Fruit fly (Drosophila melanogaster) whole organism, embryonic: Measurements from ENCODE around the gene SLC5A11.

Experiments used
- Atf-2 ChIP-seq: fragments of 200-800 bp; sonication (Bioruptor generic); optimal IDR thresholded peaks from 2 replicates; lab custom pipeline; 2016; ENCODE audit warnings: missing biosample characterization, missing genetic modification characterization
- Atf3 ChIP-seq: fragments of 200-800 bp; sonication (Bioruptor generic); optimal IDR thresholded peaks from 3 replicates; lab custom pipeline; 2016; ENCODE audit warnings: missing biosample characterization, missing genetic modification characterization
- CG10267 ChIP-seq: fragments of 200-800 bp; sonication (Bioruptor generic); optimal IDR thresholded peaks from 2 replicates; lab custom pipeline; 2018; ENCODE audit warnings: missing biosample characterization, mild to moderate bottlenecking, missing genetic modification characterization, moderate library complexity
- CG10654 ChIP-seq: fragments of 200-800 bp; sonication (Bioruptor generic); optimal IDR thresholded peaks from 2 replicates; lab custom pipeline; 2016; ENCODE audit warnings: missing biosample characterization, missing genetic modification characterization
- CG11696 ChIP-seq: fragments of 200-800 bp; sonication (Bioruptor generic); IDR thresholded peaks from 2 replicates; pipeline ENCODE4 v1.3.6; 2022; ENCODE audit warnings: missing biosample characterization, missing genetic modification characterization
- CG12769 ChIP-seq: fragments of 200-800 bp; sonication (Bioruptor generic); optimal IDR thresholded peaks from 2 replicates; lab custom pipeline; 2019; ENCODE audit warnings: missing biosample characterization, mild to moderate bottlenecking, missing genetic modification characterization, moderate library complexity
- CG15011 ChIP-seq: fragments of 200-800 bp; sonication (Bioruptor generic); optimal IDR thresholded peaks from 3 replicates; lab custom pipeline; 2018; ENCODE audit warnings: missing biosample characterization, mild to moderate bottlenecking, missing genetic modification characterization
- CG15073 ChIP-seq: fragments of 200-800 bp; sonication (Bioruptor generic); optimal IDR thresholded peaks from 2 replicates; lab custom pipeline; 2016; ENCODE audit warnings: missing biosample characterization, missing genetic modification characterization
- CG15269 ChIP-seq: fragments of 200-800 bp; sonication (Bioruptor generic); optimal IDR thresholded peaks from 2 replicates; lab custom pipeline; 2018; ENCODE audit warnings: missing biosample characterization, mild to moderate bottlenecking, missing genetic modification characterization, moderate library complexity
- CG1529 ChIP-seq: fragments of 200-800 bp; sonication (Bioruptor generic); optimal IDR thresholded peaks from 3 replicates; lab custom pipeline; 2018; ENCODE audit warnings: missing biosample characterization, missing genetic modification characterization
- CG17568 ChIP-seq: fragments of 200-800 bp; sonication (Bioruptor generic); optimal IDR thresholded peaks from 2 replicates; lab custom pipeline; 2018; ENCODE audit warnings: missing biosample characterization, mild to moderate bottlenecking, missing genetic modification characterization, moderate library complexity
- CG17912 ChIP-seq: fragments of 200-800 bp; sonication (Bioruptor generic); optimal IDR thresholded peaks from 2 replicates; lab custom pipeline; 2018; ENCODE audit warnings: missing biosample characterization, mild to moderate bottlenecking, missing genetic modification characterization
- CG2712 ChIP-seq: fragments of 200-800 bp; optimal IDR thresholded peaks from 3 replicates; lab custom pipeline; 2019; ENCODE audit warnings: missing biosample characterization, mild to moderate bottlenecking, missing genetic modification characterization, moderate library complexity
- CG31224 ChIP-seq: fragments of 200-800 bp; sonication (Bioruptor generic); IDR thresholded peaks from 2 replicates; pipeline ENCODE4 v1.3.6; 2022; ENCODE audit warnings: missing biosample characterization, missing genetic modification characterization
- CG31441 ChIP-seq: fragments of 200-800 bp; sonication (Bioruptor generic); IDR thresholded peaks from 2 replicates; pipeline ENCODE4 v1.3.6; 2022; ENCODE audit warnings: missing biosample characterization, missing genetic modification characterization
- CG7271 ChIP-seq: fragments of 200-800 bp; sonication (Bioruptor generic); optimal IDR thresholded peaks from 2 replicates; lab custom pipeline; 2018; ENCODE audit warnings: missing biosample characterization, mild to moderate bottlenecking, missing genetic modification characterization, moderate library complexity
- CG8388 ChIP-seq: fragments of 200-800 bp; sonication (Bioruptor generic); optimal IDR thresholded peaks from 2 replicates; lab custom pipeline; 2019; ENCODE audit warnings: missing biosample characterization, mild to moderate bottlenecking, missing genetic modification characterization, moderate library complexity
- D ChIP-seq, 2 experiments: fragments of 200-800 bp in 1 of 2; fragments of >200 bp in 1 of 2; sonication (Bioruptor generic) in 1 of 2; optimal IDR thresholded peaks; 2 replicates in 1 of 2; 3 replicates in 1 of 2; lab custom pipeline; 2017; ENCODE audit warnings: mild to moderate bottlenecking in 1 of 2, missing biosample characterization in 1 of 2, missing genetic modification characterization in 1 of 2, missing genetic modification reagents in 1 of 2
- Dfd ChIP-seq, 2 experiments: fragments of >200 bp; optimal IDR thresholded peaks; 2 replicates each; lab custom pipeline; 2017; ENCODE audit warnings: missing biosample characterization in 2 of 2, missing genetic modification characterization in 2 of 2
- Dll ChIP-seq: fragments of 200-800 bp; sonication (Bioruptor generic); IDR thresholded peaks from 4 replicates; pipeline ENCODE4 v1.3.6; 2022; ENCODE audit warnings: missing biosample characterization, missing genetic modification characterization; ENCODE audit not compliant: partially characterized antibody
- HHEX ChIP-seq: fragments of 200-800 bp; sonication (Bioruptor generic); optimal IDR thresholded peaks from 3 replicates; lab custom pipeline; 2017; ENCODE audit warnings: missing biosample characterization, mild to moderate bottlenecking, missing genetic modification characterization, missing genetic modification reagents
- Hsf ChIP-seq: fragments of 200-800 bp; sonication (Bioruptor generic); optimal IDR thresholded peaks from 3 replicates; lab custom pipeline; 2016; ENCODE audit warnings: missing biosample characterization, missing genetic modification characterization
- MTF-1 ChIP-seq: fragments of 200-800 bp; sonication (Bioruptor generic); optimal IDR thresholded peaks from 2 replicates; lab custom pipeline; 2018; ENCODE audit warnings: missing biosample characterization, mild to moderate bottlenecking, missing genetic modification characterization, borderline replicate concordance
- Med ChIP-seq: fragments of 200-800 bp; sonication (Bioruptor generic); peaks from one replicate; lab custom pipeline; 2016; ENCODE audit warnings: missing biosample characterization, missing genetic modification characterization, mild to moderate bottlenecking, inconsistent platforms, moderate library complexity
- Mes4 ChIP-seq: fragments of 200-800 bp; sonication (Bioruptor generic); optimal IDR thresholded peaks from 2 replicates; lab custom pipeline; 2016; ENCODE audit warnings: missing biosample characterization, missing genetic modification characterization
- NFAT ChIP-seq: fragments of 200-800 bp; sonication (Bioruptor generic); IDR thresholded peaks from 2 replicates; pipeline ENCODE4 v1.3.6; 2022; ENCODE audit warnings: missing biosample characterization, missing genetic modification characterization
- ab ChIP-seq: fragments of 200-800 bp; sonication (Bioruptor generic); optimal IDR thresholded peaks from 2 replicates; lab custom pipeline; 2016; ENCODE audit warnings: missing biosample characterization, missing genetic modification characterization
- ac ChIP-seq: fragments of 200-800 bp; sonication (Bioruptor generic); optimal IDR thresholded peaks from 3 replicates; lab custom pipeline; 2017; ENCODE audit warnings: missing biosample characterization, mild to moderate bottlenecking, missing genetic modification characterization
- al ChIP-seq: fragments of 200-800 bp; sonication (Bioruptor generic); IDR thresholded peaks from 2 replicates; pipeline ENCODE4 v1.3.6; 2022; ENCODE audit warnings: missing biosample characterization, missing genetic modification characterization
- ap ChIP-seq: fragments of 200-800 bp; sonication (Bioruptor generic); IDR thresholded peaks from 2 replicates; pipeline ENCODE4 v1.3.6; 2022; ENCODE audit warnings: missing biosample characterization, missing genetic modification characterization
- ash1 ChIP-seq: fragments of 200-800 bp; sonication (Bioruptor generic); optimal IDR thresholded peaks from 2 replicates; lab custom pipeline; 2018; ENCODE audit warnings: missing biosample characterization, mild to moderate bottlenecking, missing genetic modification characterization
- bcd ChIP-seq: fragments of 200-800 bp; sonication (Bioruptor generic); optimal IDR thresholded peaks from 2 replicates; lab custom pipeline; 2017; ENCODE audit warnings: missing biosample characterization, mild to moderate bottlenecking, missing genetic modification characterization
- chn ChIP-seq: fragments of 200-800 bp; sonication (Bioruptor generic); optimal IDR thresholded peaks from 2 replicates; lab custom pipeline; 2016; ENCODE audit warnings: missing biosample characterization, missing genetic modification characterization
- croc ChIP-seq: fragments of 200-800 bp; sonication (Bioruptor generic); conservative IDR thresholded peaks from 3 replicates; pipeline ENCODE4 v1.3.6; 2022; ENCODE audit warnings: missing biosample characterization, missing genetic modification characterization
- danr ChIP-seq: fragments of 200-800 bp; sonication (Bioruptor generic); IDR thresholded peaks from 2 replicates; pipeline ENCODE4 v1.3.6; 2022; ENCODE audit warnings: missing biosample characterization, missing genetic modification characterization
- dpn ChIP-seq, 2 experiments: fragments of 200-800 bp; sonication (Bioruptor generic); optimal IDR thresholded peaks; 3 replicates each; lab custom pipeline; 2016; ENCODE audit warnings: missing biosample characterization in 2 of 2, missing genetic modification characterization in 2 of 2
- emc ChIP-seq: fragments of 200-800 bp; sonication (Bioruptor generic); optimal IDR thresholded peaks from 2 replicates; lab custom pipeline; 2016; ENCODE audit warnings: missing biosample characterization, missing genetic modification characterization
- gcm ChIP-seq: fragments of 200-800 bp; sonication (Bioruptor generic); optimal IDR thresholded peaks from 2 replicates; lab custom pipeline; 2019; ENCODE audit warnings: missing biosample characterization, mild to moderate bottlenecking, missing genetic modification characterization, moderate library complexity
- ind ChIP-seq: fragments of 200-800 bp; sonication (Bioruptor generic); optimal IDR thresholded peaks from 3 replicates; lab custom pipeline; 2016; ENCODE audit warnings: missing biosample characterization, missing genetic modification characterization
- insv ChIP-seq, 2 experiments: fragments of 200-800 bp; sonication (Bioruptor generic); optimal IDR thresholded peaks; 3 replicates each; lab custom pipeline; 2016 to 2018; ENCODE audit warnings: missing biosample characterization in 2 of 2, missing genetic modification characterization in 2 of 2
- jing ChIP-seq: fragments of 200-800 bp; sonication (Bioruptor generic); optimal IDR thresholded peaks from 2 replicates; lab custom pipeline; 2018; ENCODE audit warnings: missing biosample characterization, mild to moderate bottlenecking, missing genetic modification characterization
- ken ChIP-seq: fragments of 200-800 bp; sonication (Bioruptor generic); IDR thresholded peaks from 3 replicates; pipeline ENCODE4 v1.3.6; 2022; ENCODE audit warnings: missing biosample characterization, missing genetic modification characterization
- peb ChIP-seq: fragments of 200-800 bp; sonication (Bioruptor generic); IDR thresholded peaks from 2 replicates; pipeline ENCODE4 v1.3.6; 2022; ENCODE audit warnings: missing biosample characterization, missing genetic modification characterization
- phol ChIP-seq: fragments of 200-800 bp; sonication (Bioruptor generic); optimal IDR thresholded peaks from 3 replicates; lab custom pipeline; 2018; ENCODE audit warnings: missing biosample characterization, mild to moderate bottlenecking, missing genetic modification characterization, moderate library complexity
- pita ChIP-seq: fragments of 200-800 bp; sonication (Bioruptor generic); optimal IDR thresholded peaks from 2 replicates; lab custom pipeline; 2017; ENCODE audit warnings: missing biosample characterization, mild to moderate bottlenecking, missing genetic modification characterization
- sens-2 ChIP-seq: fragments of 200-800 bp; sonication (Bioruptor generic); IDR thresholded peaks from 2 replicates; pipeline ENCODE4 v1.3.6; 2022; ENCODE audit warnings: missing biosample characterization, missing genetic modification characterization
- slbo ChIP-seq: fragments of 200-800 bp; sonication (Bioruptor generic); IDR thresholded peaks from 2 replicates; pipeline ENCODE4 v1.3.6; 2022; ENCODE audit warnings: missing biosample characterization, missing genetic modification characterization
- ssp ChIP-seq: fragments of 200-800 bp; sonication (Bioruptor generic); IDR thresholded peaks from 2 replicates; pipeline ENCODE4 v1.3.6; 2022; ENCODE audit warnings: missing biosample characterization, missing genetic modification characterization
- wdn ChIP-seq: fragments of 200-800 bp; sonication (Bioruptor generic); IDR thresholded peaks from 2 replicates; pipeline ENCODE4 v1.3.6; 2022; ENCODE audit warnings: missing biosample characterization, missing genetic modification characterization
- wor ChIP-seq: fragments of 200-800 bp; sonication (Bioruptor generic); IDR thresholded peaks from 2 replicates; pipeline ENCODE4 v1.3.6; 2022; ENCODE audit warnings: missing biosample characterization, missing genetic modification characterization
- z ChIP-seq: fragments of 200-800 bp; sonication (Bioruptor generic); IDR thresholded peaks from 3 replicates; pipeline ENCODE4 v1.3.6; 2022; ENCODE audit warnings: missing biosample characterization, missing genetic modification characterization

The SLC5A11 gene

dm6 chr2L:8211070-8211469 lies 6.1 kb upstream of the SLC5A11 start, which contains the start of gene Ssb-c31a (continued):
- peak; percentile 22 for TF ChIP-seq CG8388 (GFP tag; lab: Kevin White, UChicago)
- peak; percentile 33 for TF ChIP-seq emc
- no peak for TF ChIP-seq CG17568 (GFP tag; lab: Kevin White, UChicago)
- no peak for TF ChIP-seq danr (GFP tag; lab: Robert Waterston, UW)
- TF ChIP-seq CG7271: peak; percentile 11
- TF ChIP-seq Mes4 (GFP tag; lab: Kevin White, UChicago): no peak
- no peak for TF ChIP-seq Atf3 (GFP tag; lab: Kevin White, UChicago)
- peak; percentile 23 for TF ChIP-seq CG1529 (GFP tag; lab: Kevin White, UChicago)
- peak in 1 of 2 experiments; percentile 34 for TF ChIP-seq insv (GFP tag; optimal IDR thresholded peaks at IDR 0.05; lab: Kevin White, UChicago)
- peak; percentile 55 for TF ChIP-seq bcd (GFP tag; lab: Kevin White, UChicago)
- TF ChIP-seq NFAT: no peak
- TF ChIP-seq wor (GFP tag; lab: Robert Waterston, UW): no peak
- peak; percentile 25; the same call in 1 of the 2 replicates for TF ChIP-seq CG31224 (GFP tag; lab: Robert Waterston, UW)
- TF ChIP-seq CG31441 (GFP tag; lab: Robert Waterston, UW): 0 out of 2 replicates have a peak, but pooled peaks have one; percentile 32
- TF ChIP-seq ash1 (GFP tag; lab: Kevin White, UChicago): no peak
- TF ChIP-seq CG17912 (GFP tag; lab: Kevin White, UChicago): no peak
- TF ChIP-seq CG10654 (GFP tag; lab: Kevin White, UChicago): peak; percentile 6
- TF ChIP-seq dpn (GFP tag; optimal IDR thresholded peaks at IDR 0.05; lab: Kevin White, UChicago): peak; percentile 48 to 57
- peak; percentile 89 for TF ChIP-seq Med
- TF ChIP-seq CG2712 (tag; lab: Kevin White, UChicago): peak; percentile 60
- no peak for TF ChIP-seq ac (GFP tag; lab: Kevin White, UChicago)
- TF ChIP-seq D (optimal IDR thresholded peaks at IDR 0.05; lab: Kevin White, UChicago): no peak
- no peak for TF ChIP-seq D (GFP tag; optimal IDR thresholded peaks at IDR 0.05; lab: Kevin White, UChicago)
- no peak for TF ChIP-seq wdn
- peak; percentile 89 for TF ChIP-seq Dll (GFP tag; lab: Robert Waterston, UW)
- TF ChIP-seq ind (GFP tag; lab: Kevin White, UChicago): peak; percentile 58
- no peak for TF ChIP-seq jing (GFP tag; lab: Kevin White, UChicago)
- TF ChIP-seq slbo: peak; percentile 66; the same call in 1 of the 2 replicates
- peak; percentile 51 for TF ChIP-seq Atf-2
- no peak for TF ChIP-seq gcm
- peak; percentile 51 for TF ChIP-seq HHEX (GFP tag; lab: Kevin White, UChicago)
- TF ChIP-seq CG15269 (tag; lab: Kevin White, UChicago): peak; percentile 44
- TF ChIP-seq CG11696 (GFP tag; lab: Robert Waterston, UW): no peak
- peak; percentile 52 for TF ChIP-seq chn (GFP tag; lab: Kevin White, UChicago)
- no peak for TF ChIP-seq ken (GFP tag; lab: Robert Waterston, UW)
- TF ChIP-seq z: no peak
- no peak for TF ChIP-seq ssp (GFP tag; lab: Robert Waterston, UW)
- TF ChIP-seq CG10267 (tag; lab: Kevin White, UChicago): peak; percentile 99
- TF ChIP-seq sens-2 (GFP tag; lab: Robert Waterston, UW): no peak
- TF ChIP-seq Hsf: peak; percentile 62
- TF ChIP-seq peb (GFP tag; lab: Robert Waterston, UW): no peak
- TF ChIP-seq al: peak; percentile 42; the same call in 1 of the 2 replicates
- TF ChIP-seq MTF-1 (GFP tag; lab: Kevin White, UChicago): no peak
- TF ChIP-seq Dfd (GFP tag; optimal IDR thresholded peaks at IDR 0.05; lab: Kevin White, UChicago): no peak
- TF ChIP-seq ap (GFP tag; lab: Robert Waterston, UW): no peak
- peak; percentile 33; the same call in 1 of the 3 replicates for TF ChIP-seq croc (GFP tag; lab: Robert Waterston, UW)
- TF ChIP-seq CG15073 (GFP tag; lab: Kevin White, UChicago): no peak
- no peak for TF ChIP-seq ab (GFP tag; lab: Kevin White, UChicago)
- peak; percentile 41 for TF ChIP-seq CG12769 (tag; lab: Kevin White, UChicago)
- TF ChIP-seq CG15011 (GFP tag; lab: Kevin White, UChicago): no peak
- TF ChIP-seq phol (tag; lab: Kevin White, UChicago): peak; percentile 73
- no peak for TF ChIP-seq pita (GFP tag; lab: Kevin White, UChicago)
